Fruit fly (Drosophila melanogaster) S2 (cell line): ENCODE measurements around the gene CG14082.

Experiments used
- CG8478 ChIP-seq: fragments of >200 bp; optimal IDR thresholded peaks from 2 replicates; lab custom pipeline; 2018
- CTCF ChIP-seq, 2 experiments: fragments of >200 bp; optimal IDR thresholded peaks; 2 replicates each; lab custom pipeline; 2018

dm6 chr3L:19096032-19096431 lies 42.7 kb downstream of the CG14082 start, which contains the start of gene CNPYb:
- TF ChIP-seq CTCF (optimal IDR thresholded peaks at IDR 0.05; lab: Kevin White, UChicago): no peak
- TF ChIP-seq CG8478 (lab: Kevin White, UChicago): no peak
